Fruit fly (Drosophila melanogaster): ENCODE results near the gene CG17328.

The CG17328 gene

DNA sequence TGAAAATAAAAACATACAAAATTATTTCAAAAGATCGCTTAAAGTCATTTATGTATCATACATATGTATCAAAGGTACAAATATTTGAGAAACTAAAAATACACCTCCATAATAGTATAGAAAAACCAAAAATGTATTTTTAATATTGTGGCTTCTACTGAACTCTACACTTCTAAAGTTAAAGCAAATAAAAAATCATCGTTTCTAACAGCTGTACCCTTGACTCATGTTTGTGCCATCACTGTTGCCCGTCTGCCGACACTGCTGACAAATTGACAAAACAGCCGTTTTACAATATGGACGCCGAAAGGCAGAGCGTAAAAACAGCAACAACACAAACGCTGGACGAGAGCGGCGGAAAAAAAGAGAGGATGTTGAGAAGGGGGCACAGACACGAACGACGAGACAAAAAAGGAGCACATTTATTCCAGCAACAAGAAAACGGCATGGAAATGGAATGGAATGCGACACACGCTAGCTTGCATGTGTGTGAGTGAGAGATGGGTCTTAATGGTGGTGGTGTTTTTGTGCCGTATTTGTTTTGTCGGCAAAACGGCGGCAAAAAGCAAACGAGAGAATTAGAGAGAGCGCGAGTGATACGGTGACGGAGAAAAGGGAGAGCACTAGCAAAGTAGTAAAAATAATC, 13.3 kb upstream of the CG17328 start (continued):
- TF ChIP-seq dsx (GFP tag; optimal IDR thresholded peaks at IDR 0.05; ENCODE audit: poor library complexity, severe bottlenecking) (peak; percentile 71), svp (GFP tag) (peak; percentile 84), salr (GFP tag; optimal IDR thresholded peaks at IDR 0.05) (peak; percentile 46 to 79), CG16779 (tag; optimal IDR thresholded peaks at IDR 0.05) (peak; percentile 57), dac (GFP tag; optimal IDR thresholded peaks at IDR 0.05) (peak; percentile 49), Sox14 (GFP tag; optimal IDR thresholded peaks at IDR 0.05) (peak; percentile 81), Hr4 (GFP tag; optimal IDR thresholded peaks at IDR 0.05) (peak; percentile 84), Lpt (GFP tag; optimal IDR thresholded peaks at IDR 0.05) (peak; percentile 53), CG15336 (GFP tag; IDR thresholded peaks at IDR 0.05) (no peak), Sox15 (GFP tag; optimal IDR thresholded peaks at IDR 0.05) (peak; percentile 13), CG6163 (GFP tag; IDR thresholded peaks at IDR 0.05) (no peak), CG8119 (GFP tag; IDR thresholded peaks at IDR 0.05) (no peak), net (GFP tag; optimal IDR thresholded peaks at IDR 0.05) (peak; percentile 80), CG34406 (GFP tag; optimal IDR thresholded peaks at IDR 0.05) (peak; percentile 65), spab (GFP tag; optimal IDR thresholded peaks at IDR 0.05) (peak; percentile 72), Hr38 (GFP tag; optimal IDR thresholded peaks at IDR 0.05) (peak; percentile 14), acj6 (GFP tag; optimal IDR thresholded peaks at IDR 0.05) (peak; percentile 72), OdsH (GFP tag; optimal IDR thresholded peaks at IDR 0.05) (peak; percentile 67), esn (GFP tag; optimal IDR thresholded peaks at IDR 0.05) (peak; percentile 62), lz (GFP tag; optimal IDR thresholded peaks at IDR 0.05) (peak; percentile 69), CG10669 (GFP tag; optimal IDR thresholded peaks at IDR 0.05) (peak; percentile 75), Gug (GFP tag; IDR thresholded peaks at IDR 0.05) (no peak), topi (GFP tag; optimal IDR thresholded peaks at IDR 0.05) (peak; percentile 66), ss (GFP tag; optimal IDR thresholded peaks at IDR 0.05) (peak; percentile 58 to 60), Eip75B (GFP tag; optimal IDR thresholded peaks at IDR 0.05) (peak; percentile 63), Hr39 (GFP tag; optimal IDR thresholded peaks at IDR 0.05) (peak; percentile 68), fd85E (GFP tag; optimal IDR thresholded peaks at IDR 0.05) (no peak), CG7368 (GFP tag; optimal IDR thresholded peaks at IDR 0.05) (peak; percentile 17), CG11294 (GFP tag; IDR thresholded peaks at IDR 0.05) (no peak), CG32006 (GFP tag; optimal IDR thresholded peaks at IDR 0.05) (peak; percentile 86), CG3032 (tag; optimal IDR thresholded peaks at IDR 0.05) (peak; percentile 67)

dm6 chr2L:16287006-16287601, 12.6 kb upstream of the CG17328 start:
- TF ChIP-seq CG6276 (GFP tag; optimal IDR thresholded peaks at IDR 0.05) (peak; percentile 24), CG10669 (GFP tag; optimal IDR thresholded peaks at IDR 0.05) (no peak), topi (GFP tag; optimal IDR thresholded peaks at IDR 0.05) (no peak), Met (GFP tag; optimal IDR thresholded peaks at IDR 0.05) (no peak), Lpt (GFP tag; optimal IDR thresholded peaks at IDR 0.05) (no peak), fkh (GFP tag; optimal IDR thresholded peaks at IDR 0.05) (peak; percentile 14), Eip75B (GFP tag; optimal IDR thresholded peaks at IDR 0.05) (no peak)

DNA sequence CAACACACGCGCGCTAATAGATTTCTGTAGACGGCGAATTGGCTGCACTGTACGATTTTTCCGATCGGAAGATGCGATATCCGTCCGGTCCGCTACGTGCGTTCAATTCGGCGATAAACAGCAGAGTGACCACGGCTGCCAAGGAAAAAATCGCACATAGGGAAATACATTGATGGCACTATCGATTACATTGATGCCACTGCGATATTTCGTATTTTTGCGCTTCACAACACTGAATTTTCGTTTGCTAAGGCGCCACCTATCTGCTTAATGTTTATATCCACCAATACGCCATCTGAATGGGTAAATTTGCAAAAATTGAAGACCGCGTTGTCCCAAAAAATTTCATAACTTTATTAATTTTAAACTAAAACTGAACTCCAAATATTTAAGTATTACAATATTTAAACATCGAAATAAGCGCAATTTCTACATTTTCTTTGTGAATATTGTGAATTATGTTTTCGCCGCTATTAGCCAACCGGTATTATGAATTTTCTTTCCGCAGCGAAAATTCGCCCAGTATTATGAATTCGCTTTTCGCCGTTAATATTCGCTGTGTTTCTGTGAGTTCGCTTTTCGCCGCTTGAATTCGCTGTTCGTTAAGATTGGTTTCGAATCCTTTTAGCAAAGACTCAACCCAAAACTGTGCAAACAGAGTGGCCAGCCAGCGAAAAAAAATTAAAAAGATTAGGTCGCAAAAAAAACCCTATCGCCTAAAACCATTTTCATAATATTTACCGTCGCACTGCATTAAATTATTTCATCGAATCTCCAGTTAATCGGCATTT, 11.9 kb upstream of the CG17328 start, which contains the start of the genes crp and pkaap:
TSS of gene crp (minus strand) at position 129 of the 791 bp plus-strand sequence.
TSS of gene pkaap (plus strand) at position 689 of the 791 bp plus-strand sequence.
- TF ChIP-seq spab (GFP tag; optimal IDR thresholded peaks at IDR 0.05) (no peak), svp (GFP tag) (no peak), Sox102F (GFP tag; optimal IDR thresholded peaks at IDR 0.05) (no peak), cyc (GFP tag; optimal IDR thresholded peaks at IDR 0.05) (peak; percentile 81), Hr39 (GFP tag; optimal IDR thresholded peaks at IDR 0.05) (peak; percentile 81), esn (GFP tag; optimal IDR thresholded peaks at IDR 0.05) (peak; percentile 76), fd59A (GFP tag; optimal IDR thresholded peaks at IDR 0.05) (no peak), CG8119 (GFP tag; IDR thresholded peaks at IDR 0.05) (no peak), Ets21C (GFP tag; optimal IDR thresholded peaks at IDR 0.05) (peak; percentile 60), dsx (GFP tag; optimal IDR thresholded peaks at IDR 0.05; ENCODE audit: poor library complexity, severe bottlenecking) (peak; percentile 69), CG32006 (GFP tag; optimal IDR thresholded peaks at IDR 0.05) (peak; percentile 28), acj6 (GFP tag; optimal IDR thresholded peaks at IDR 0.05) (peak; percentile 63), CG6276 (GFP tag; optimal IDR thresholded peaks at IDR 0.05) (no peak), fkh (GFP tag; optimal IDR thresholded peaks at IDR 0.05) (peak; percentile 94), CG10669 (GFP tag; optimal IDR thresholded peaks at IDR 0.05) (peak; percentile 15), achi (GFP tag; optimal IDR thresholded peaks at IDR 0.05) (peak; percentile 21), CG11762 (GFP tag; optimal IDR thresholded peaks at IDR 0.05; ENCODE audit: insufficient read depth) (no peak), CG6163 (GFP tag; IDR thresholded peaks at IDR 0.05) (no peak), lz (GFP tag; optimal IDR thresholded peaks at IDR 0.05) (peak; percentile 79), CG10631 (GFP tag; optimal IDR thresholded peaks at IDR 0.05) (peak; percentile 34), CG7368 (GFP tag; optimal IDR thresholded peaks at IDR 0.05) (peak; percentile 53), salr (GFP tag; optimal IDR thresholded peaks at IDR 0.05) (peak in 1 of 2 experiments; percentile 27), CG11294 (GFP tag; IDR thresholded peaks at IDR 0.05) (no peak), CG15336 (GFP tag; IDR thresholded peaks at IDR 0.05) (no peak), eg (GFP tag; IDR thresholded peaks at IDR 0.05) (no peak), CG3032 (tag; optimal IDR thresholded peaks at IDR 0.05) (peak; percentile 21)
